Worm (Caenorhabditis elegans): ENCODE measurements around the gene shn-1.

DNA sequence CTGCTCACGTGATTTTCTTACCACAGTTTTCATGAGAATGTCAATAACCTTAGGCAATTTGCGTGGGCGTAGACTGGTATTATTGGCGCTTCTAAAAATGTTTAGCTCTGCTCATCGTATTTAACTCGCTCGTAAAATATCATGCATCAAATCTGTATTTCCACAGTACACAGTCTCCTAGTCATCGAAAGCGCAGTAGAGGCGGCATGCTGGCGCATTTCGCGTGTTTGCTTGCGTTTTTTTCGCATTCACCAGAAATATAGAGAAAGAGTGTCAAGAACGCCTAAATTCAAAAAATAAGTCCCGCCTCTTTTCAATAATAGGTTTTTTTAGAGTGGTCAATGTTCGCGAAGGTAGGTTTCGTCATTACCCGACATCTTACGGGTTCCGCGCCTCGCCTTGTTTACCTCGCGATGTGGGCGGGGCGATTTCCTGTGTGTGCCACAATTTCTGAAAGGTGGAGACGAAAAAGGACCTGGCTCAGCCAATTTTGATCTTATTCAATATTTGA is 14.1 kb downstream of the shn-1 start:
- TF ChIP-seq aly-1 (tag; optimal IDR thresholded peaks at IDR 0.05) (no peak), ama-1 (optimal IDR thresholded peaks at IDR 0.05) (no peak), tra-4 (tag; optimal IDR thresholded peaks at IDR 0.05) (no peak), scrt-1 (GFP tag; IDR thresholded peaks at IDR 0.05) (no peak), pes-1 (GFP tag; IDR thresholded peaks at IDR 0.05) (no peak)
